Worm (Caenorhabditis elegans) whole organism, L3 larva: ENCODE data around the gene ZC196.8.

Experiments
- ZK546.5 ChIP-seq: sonication (generic microtip); optimal IDR thresholded peaks from 2 replicates; lab custom pipeline; 2017; ENCODE audit warnings: missing biosample characterization, missing genetic modification characterization
- aly-2 ChIP-seq: fragments of 150-350 bp; optimal IDR thresholded peaks from 2 replicates; lab custom pipeline; 2014; ENCODE audit warnings: missing biosample characterization, missing genetic modification characterization
- ama-1 ChIP-seq: fragments of 150-350 bp; optimal IDR thresholded peaks from 2 replicates; lab custom pipeline; 2018
- ceh-16 ChIP-seq: sonication (generic microtip); optimal IDR thresholded peaks from 2 replicates; lab custom pipeline; 2017; ENCODE audit warnings: missing biosample characterization, missing genetic modification characterization
- ceh-28 ChIP-seq: fragments of 150-350 bp; optimal IDR thresholded peaks from 2 replicates; lab custom pipeline; 2014; ENCODE audit warnings: missing biosample characterization, missing genetic modification reagents, missing genetic modification characterization
- ceh-82 ChIP-seq: fragments of 150-350 bp; optimal IDR thresholded peaks from 2 replicates; lab custom pipeline; 2014; ENCODE audit warnings: missing biosample characterization, missing genetic modification characterization
- egl-5 ChIP-seq: fragments of 150-350 bp; optimal IDR thresholded peaks from 2 replicates; lab custom pipeline; 2017; ENCODE audit warnings: missing biosample characterization, missing genetic modification reagents, missing genetic modification characterization, inconsistent platforms
- elt-1 ChIP-seq: fragments of 150-350 bp; optimal IDR thresholded peaks from 2 replicates; lab custom pipeline; 2014; ENCODE audit warnings: missing biosample characterization, missing genetic modification characterization
- elt-2 ChIP-seq: sonication (generic microtip); optimal IDR thresholded peaks from 2 replicates; lab custom pipeline; 2016; ENCODE audit warnings: missing genetic modification reagents, mild to moderate bottlenecking, missing genetic modification characterization, missing compliant biosample characterization
- elt-3 ChIP-seq, 3 experiments: fragments of 150-350 bp in 1 of 3; sonication (generic microtip) in 2 of 3; optimal IDR thresholded peaks; 2 replicates in 2 of 3; 4 replicates in 1 of 3; lab custom pipeline; 2014 to 2017; ENCODE audit warnings: missing biosample characterization in 3 of 3, missing genetic modification characterization in 3 of 3
- eor-1 ChIP-seq, 2 experiments: fragments of 150-350 bp; optimal IDR thresholded peaks; 2 replicates each; lab custom pipeline; 2014 to 2018; ENCODE audit warnings: missing biosample characterization in 2 of 2, missing genetic modification characterization in 2 of 2
- fkh-10 ChIP-seq: sonication (generic microtip); optimal IDR thresholded peaks from 2 replicates; lab custom pipeline; 2017; ENCODE audit warnings: missing biosample characterization, missing genetic modification reagents, missing genetic modification characterization
- fos-1 ChIP-seq: fragments of 150-350 bp; optimal IDR thresholded peaks from 2 replicates; lab custom pipeline; 2014; ENCODE audit warnings: missing biosample characterization, missing genetic modification characterization
- hmg-11 ChIP-seq: sonication (generic microtip); optimal IDR thresholded peaks from 2 replicates; lab custom pipeline; 2016; ENCODE audit warnings: missing genetic modification characterization, missing compliant biosample characterization
- lin-39 ChIP-seq: fragments of 150-350 bp; optimal IDR thresholded peaks from 2 replicates; lab custom pipeline; 2018; ENCODE audit warnings: missing biosample characterization, missing genetic modification reagents, missing genetic modification characterization
- lsy-12 ChIP-seq: sonication (generic microtip); optimal IDR thresholded peaks from 2 replicates; lab custom pipeline; 2016; ENCODE audit warnings: mild to moderate bottlenecking, missing genetic modification characterization, missing compliant biosample characterization
- mdl-1 ChIP-seq: fragments of 150-350 bp; optimal IDR thresholded peaks from 2 replicates; lab custom pipeline; 2014; ENCODE audit warnings: missing biosample characterization, missing genetic modification characterization
- mml-1 ChIP-seq: fragments of 150-350 bp; sonication (generic microtip); optimal IDR thresholded peaks from 3 replicates; lab custom pipeline; 2014; ENCODE audit warnings: missing biosample characterization, missing genetic modification characterization
- nfya-1 ChIP-seq: sonication (generic microtip); optimal IDR thresholded peaks from 2 replicates; lab custom pipeline; 2017; ENCODE audit warnings: missing genetic modification characterization, mild to moderate bottlenecking, missing compliant biosample characterization, antibody characterized with exemption, moderate library complexity; ENCODE audit not compliant: insufficient read depth
- nhr-12 ChIP-seq: fragments of 150-350 bp; optimal IDR thresholded peaks from 2 replicates; lab custom pipeline; 2014; ENCODE audit warnings: missing biosample characterization, missing genetic modification characterization
- nhr-23 ChIP-seq: fragments of 150-350 bp; optimal IDR thresholded peaks from 2 replicates; lab custom pipeline; 2014; ENCODE audit warnings: missing biosample characterization, missing genetic modification reagents, missing genetic modification characterization
- nhr-237 ChIP-seq: fragments of 150-350 bp; optimal IDR thresholded peaks from 2 replicates; lab custom pipeline; 2014; ENCODE audit warnings: missing biosample characterization, missing genetic modification characterization
- nhr-25 ChIP-seq: sonication (generic microtip); optimal IDR thresholded peaks from 2 replicates; lab custom pipeline; 2017; ENCODE audit warnings: missing biosample characterization, missing genetic modification characterization
- nhr-28 ChIP-seq: fragments of 150-350 bp; optimal IDR thresholded peaks from 2 replicates; lab custom pipeline; 2014; ENCODE audit warnings: missing biosample characterization, missing genetic modification characterization
- nhr-43 ChIP-seq: sonication (generic microtip); optimal IDR thresholded peaks from 2 replicates; lab custom pipeline; 2016; ENCODE audit warnings: mild to moderate bottlenecking, missing genetic modification characterization, missing compliant biosample characterization; ENCODE audit not compliant: poor library complexity, severe bottlenecking
- nhr-67 ChIP-seq: fragments of 150-350 bp; optimal IDR thresholded peaks from 2 replicates; lab custom pipeline; 2014; ENCODE audit warnings: missing biosample characterization, missing genetic modification characterization
- nhr-76 ChIP-seq: fragments of 150-350 bp; sonication (generic microtip); optimal IDR thresholded peaks from 5 replicates; lab custom pipeline; 2014; ENCODE audit warnings: missing biosample characterization, missing genetic modification characterization
- nhr-77 ChIP-seq: fragments of 150-350 bp; optimal IDR thresholded peaks from 2 replicates; lab custom pipeline; 2014; ENCODE audit warnings: missing biosample characterization, missing genetic modification characterization
- pha-4 ChIP-seq: fragments of 150-350 bp; optimal IDR thresholded peaks from 2 replicates; lab custom pipeline; 2014; ENCODE audit warnings: missing biosample characterization, missing genetic modification reagents, missing genetic modification characterization
- pqm-1 ChIP-seq: fragments of 150-350 bp; optimal IDR thresholded peaks from 2 replicates; lab custom pipeline; 2017; ENCODE audit warnings: missing biosample characterization, missing genetic modification characterization, inconsistent platforms
- sea-2 ChIP-seq: fragments of 150-350 bp; sonication (generic microtip); optimal IDR thresholded peaks from 4 replicates; lab custom pipeline; 2014; ENCODE audit warnings: missing biosample characterization, missing genetic modification reagents, missing genetic modification characterization
- skn-1 ChIP-seq: fragments of 150-350 bp; optimal IDR thresholded peaks from 2 replicates; lab custom pipeline; 2014; ENCODE audit warnings: missing biosample characterization, missing genetic modification characterization
- snpc-4 ChIP-seq: fragments of 150-350 bp; optimal IDR thresholded peaks from 2 replicates; lab custom pipeline; 2014; ENCODE audit warnings: missing biosample characterization, missing genetic modification characterization
- tbx-2 ChIP-seq: sonication (generic microtip); optimal IDR thresholded peaks from 2 replicates; lab custom pipeline; 2016; ENCODE audit warnings: mild to moderate bottlenecking, missing genetic modification characterization, missing compliant biosample characterization
- unc-39 ChIP-seq: sonication (generic microtip); optimal IDR thresholded peaks from 4 replicates; lab custom pipeline; 2017; ENCODE audit warnings: missing biosample characterization, missing genetic modification characterization
- unc-62 ChIP-seq: fragments of 150-350 bp; sonication (generic microtip); optimal IDR thresholded peaks from 4 replicates; lab custom pipeline; 2014; ENCODE audit warnings: missing biosample characterization, missing genetic modification reagents, missing genetic modification characterization
- ztf-11 ChIP-seq: fragments of 150-350 bp; optimal IDR thresholded peaks from 2 replicates; lab custom pipeline; 2014; ENCODE audit warnings: missing biosample characterization, missing genetic modification characterization

Gene ZC196.8

ce11 chrV:8765938-8766337 is 43.9 kb upstream of the ZC196.8 start, which contains the start of gene B0507.9:
Gene B0507.9 (minus strand): TSS chrV:8766038.
- TF ChIP-seq nhr-23 (tag; lab: Kevin White, UChicago) (no peak), elt-1 (no peak), ceh-28 (tag; lab: Kevin White, UChicago) (no peak), nhr-43 (no peak), lin-39 (tag; lab: Kevin White, UChicago) (no peak), nhr-77 (no peak), ceh-16 (tag; lab: Kevin White, UChicago) (no peak), eor-1 (tag; optimal IDR thresholded peaks at IDR 0.05; lab: Kevin White, UChicago) (no peak), ZK546.5 (tag; lab: Kevin White, UChicago) (no peak), fos-1 (tag; lab: Kevin White, UChicago) (no peak), nhr-25 (tag; lab: Kevin White, UChicago) (no peak), mml-1 (tag; lab: Kevin White, UChicago) (no peak)

- no peak for TF ChIP-seq mml-1 (tag; lab: Kevin White, UChicago)
- TF ChIP-seq hmg-11 (tag; lab: Kevin White, UChicago) = no peak
- TF ChIP-seq ztf-11 (tag; lab: Kevin White, UChicago) = no peak
- no peak for TF ChIP-seq nfya-1 (tag; lab: Kevin White, UChicago)
- TF ChIP-seq unc-39 (tag; lab: Kevin White, UChicago) = no peak
- TF ChIP-seq ZK546.5 (tag; lab: Kevin White, UChicago) = no peak
- no peak for TF ChIP-seq nhr-77
- TF ChIP-seq skn-1 (tag; lab: Kevin White, UChicago) = no peak
- TF ChIP-seq eor-1 (tag; optimal IDR thresholded peaks at IDR 0.05; lab: Kevin White, UChicago) = no peak
- TF ChIP-seq nhr-12 (tag; lab: Kevin White, UChicago) = no peak
- no peak for TF ChIP-seq nhr-43
- TF ChIP-seq nhr-25 (tag; lab: Kevin White, UChicago) = no peak
- no peak for TF ChIP-seq ceh-16 (tag; lab: Kevin White, UChicago)
- TF ChIP-seq elt-3 (tag; optimal IDR thresholded peaks at IDR 0.05; lab: Kevin White, UChicago) = no peak
Observed at ce11 chrV:8762861-8763260, 40.8 kb upstream of the ZC196.8 start, which contains the start of gene B0507.8. Gene B0507.8 (minus strand): TSS chrV:8762961.

ce11 chrV:8760416-8760815 is 38.4 kb upstream of the ZC196.8 start, which contains the start of gene ddn-1:
Gene ddn-1 (minus strand): TSS chrV:8760516.
- TF ChIP-seq nhr-28 (tag; lab: Kevin White, UChicago) = no peak
- no peak for TF ChIP-seq fkh-10 (GFP tag; lab: Kevin White, UChicago)
- TF ChIP-seq lsy-12 (tag; lab: Kevin White, UChicago) = no peak
- TF ChIP-seq nhr-43 = no peak
- no peak for TF ChIP-seq nhr-77
- TF ChIP-seq mdl-1 (tag; lab: Kevin White, UChicago) = no peak
- TF ChIP-seq tbx-2 (tag; lab: Kevin White, UChicago) = no peak
- no peak for TF ChIP-seq nhr-67 (tag; lab: Kevin White, UChicago)
- no peak for TF ChIP-seq elt-2 (tag; lab: Kevin White, UChicago)
- TF ChIP-seq sea-2 (GFP tag; lab: Kevin White, UChicago) = no peak
- no peak for TF ChIP-seq aly-2 (tag; lab: Kevin White, UChicago)
- no peak for TF ChIP-seq nhr-25 (tag; lab: Kevin White, UChicago)
- no peak for TF ChIP-seq ceh-28 (tag; lab: Kevin White, UChicago)
- no peak for TF ChIP-seq pqm-1 (tag; lab: Kevin White, UChicago)
- no peak for TF ChIP-seq ceh-16 (tag; lab: Kevin White, UChicago)
- TF ChIP-seq elt-1 = no peak
- no peak for TF ChIP-seq nhr-76 (tag; lab: Kevin White, UChicago)
- no peak for TF ChIP-seq mml-1 (tag; lab: Kevin White, UChicago)
- TF ChIP-seq egl-5 (tag; lab: Kevin White, UChicago) = no peak
- no peak for TF ChIP-seq ama-1 (lab: Kevin White, UChicago)

ce11 chrV:8758618-8759017 is 36.6 kb upstream of the ZC196.8 start, which contains the start of gene B0507.7:
Gene B0507.7 (minus strand): TSS chrV:8758718.
- TF ChIP-seq nhr-77 (no peak), nhr-237 (no peak), ceh-28 (tag; lab: Kevin White, UChicago) (no peak), elt-1 (no peak), nhr-67 (tag; lab: Kevin White, UChicago) (no peak), snpc-4 (tag; lab: Kevin White, UChicago) (no peak), lin-39 (tag; lab: Kevin White, UChicago) (no peak), ceh-82 (tag; lab: Kevin White, UChicago) (no peak), aly-2 (tag; lab: Kevin White, UChicago) (no peak), pha-4 (tag; lab: Kevin White, UChicago) (no peak), unc-62 (GFP tag; lab: Kevin White, UChicago) (no peak), eor-1 (tag; optimal IDR thresholded peaks at IDR 0.05; lab: Kevin White, UChicago) (no peak), pqm-1 (tag; lab: Kevin White, UChicago) (no peak), elt-2 (tag; lab: Kevin White, UChicago) (no peak)
- TF ChIP-seq, all 47 proteins: peak for 0
